Worm (Caenorhabditis elegans): ENCODE data around the gene sams-1.

DNA sequence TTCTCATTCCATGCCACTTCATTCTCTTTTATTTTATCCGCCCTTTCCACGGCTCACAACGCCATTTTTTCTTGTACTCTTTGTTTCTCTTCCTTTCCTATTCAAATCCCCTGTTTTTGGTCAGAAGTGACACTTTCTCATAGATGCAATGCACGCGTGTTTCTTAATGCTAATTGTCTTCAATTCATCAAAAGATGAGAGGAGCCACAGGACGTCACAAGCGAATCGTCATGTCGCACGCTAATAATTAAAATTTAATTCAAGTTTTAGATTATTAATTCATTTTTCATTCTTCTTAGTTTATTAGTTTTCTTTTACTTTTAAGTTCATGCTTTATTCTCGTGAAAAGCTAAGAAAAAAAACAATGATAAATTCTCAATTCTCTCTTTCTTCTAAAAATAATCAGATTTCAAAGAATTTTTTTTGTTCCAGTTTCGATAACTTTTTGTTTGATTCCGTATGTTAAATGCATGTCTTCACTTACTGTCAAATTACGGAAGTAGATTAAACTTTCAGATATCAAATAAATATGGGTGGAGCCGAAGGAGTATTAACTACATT, 45.0 kb upstream of the sams-1 start, which contains the start of gene Y62H9A.14:
- no peak for TF ChIP-seq tab-1 (GFP tag; IDR thresholded peaks at IDR 0.05)
- no peak for TF ChIP-seq flt-1 (GFP tag; IDR thresholded peaks at IDR 0.05)
- no peak for TF ChIP-seq ref-1 (GFP tag; conservative IDR thresholded peaks at IDR 0.05)
- no peak for TF ChIP-seq med-1 (GFP tag; optimal IDR thresholded peaks at IDR 0.05; ENCODE audit: insufficient read depth)
- no peak for TF ChIP-seq T22C8.4 (GFP tag; IDR thresholded peaks at IDR 0.05)
- TF ChIP-seq ztf-23 (GFP tag; IDR thresholded peaks at IDR 0.05), result no peak
- no peak for TF ChIP-seq cog-1 (tag; optimal IDR thresholded peaks at IDR 0.05)

Measured in whole organism, midembryonic.